Worm (Caenorhabditis elegans) whole organism, L4 larva: ENCODE measurements around the gene B0281.6.

Experiments
- F10B5.3 ChIP-seq: sonication (generic microtip); optimal IDR thresholded peaks from 2 replicates; lab custom pipeline; 2016; ENCODE audit warnings: mild to moderate bottlenecking, missing genetic modification characterization, missing compliant biosample characterization
- F37D6.2 ChIP-seq: sonication (generic microtip); optimal IDR thresholded peaks from 2 replicates; lab custom pipeline; 2016; ENCODE audit warnings: mild to moderate bottlenecking, missing genetic modification characterization, missing compliant biosample characterization
- R02D3.7 ChIP-seq: fragments of 150-350 bp; sonication (generic microtip); optimal IDR thresholded peaks from 3 replicates; lab custom pipeline; 2014; ENCODE audit warnings: missing biosample characterization, missing genetic modification characterization
- Y5F2A.4 ChIP-seq: fragments of 200-800 bp; sonication (Bioruptor generic); optimal IDR thresholded peaks from 2 replicates; lab custom pipeline; 2018; ENCODE audit warnings: mild to moderate bottlenecking, missing genetic modification characterization, missing compliant biosample characterization
- Y75B8A.6 ChIP-seq: fragments of 200-800 bp; sonication (Bioruptor generic); IDR thresholded peaks from 2 replicates; pipeline ENCODE4 v1.3.6; 2022; ENCODE audit warnings: missing genetic modification reagents, missing genetic modification characterization, missing compliant biosample characterization
- aha-1 ChIP-seq: fragments of 150-350 bp; peaks from one replicate; lab custom pipeline; 2014; ENCODE audit warnings: missing biosample characterization, missing genetic modification characterization
- ceh-28 ChIP-seq: fragments of 150-350 bp; optimal IDR thresholded peaks from 2 replicates; lab custom pipeline; 2014; ENCODE audit warnings: missing biosample characterization, missing genetic modification reagents, missing genetic modification characterization
- ceh-44 ChIP-seq: fragments of 200-800 bp; sonication (Bioruptor generic); IDR thresholded peaks from 2 replicates; pipeline ENCODE4 v1.3.6; 2022; ENCODE audit warnings: missing genetic modification reagents, missing genetic modification characterization, missing compliant biosample characterization
- cey-2 ChIP-seq: sonication (generic microtip); optimal IDR thresholded peaks from 3 replicates; lab custom pipeline; 2017; ENCODE audit warnings: missing genetic modification characterization, mild to moderate bottlenecking, missing compliant biosample characterization, antibody characterized with exemption, borderline replicate concordance; ENCODE audit not compliant: insufficient read depth
- ctbp-1 ChIP-seq: fragments of 200-800 bp; sonication (Bioruptor generic); IDR thresholded peaks from 2 replicates; pipeline ENCODE4 v1.3.6; 2022; ENCODE audit warnings: missing genetic modification reagents, missing genetic modification characterization, missing compliant biosample characterization
- daf-16 ChIP-seq, 3 experiments: sonication (generic microtip); optimal IDR thresholded peaks; 2 replicates each; lab custom pipeline; 2016 to 2017; ENCODE audit warnings: missing genetic modification characterization in 3 of 3, missing genetic modification reagents in 3 of 3, mild to moderate bottlenecking in 2 of 3, missing compliant biosample characterization in 2 of 3, missing biosample characterization in 1 of 3, moderate library complexity in 1 of 3
- dmd-6 ChIP-seq: fragments of 200-800 bp; sonication (Bioruptor generic); IDR thresholded peaks from 2 replicates; pipeline ENCODE4 v1.3.6; 2022; ENCODE audit warnings: missing genetic modification reagents, missing genetic modification characterization, missing compliant biosample characterization
- dmd-9 ChIP-seq: fragments of 200-800 bp; sonication (Bioruptor generic); IDR thresholded peaks from 2 replicates; pipeline ENCODE4 v1.3.6; 2022; ENCODE audit warnings: missing genetic modification reagents, missing genetic modification characterization, missing compliant biosample characterization
- dpl-1 ChIP-seq: fragments of 150-350 bp; optimal IDR thresholded peaks from 2 replicates; lab custom pipeline; 2014; ENCODE audit warnings: missing biosample characterization, missing genetic modification reagents, missing genetic modification characterization
- duxl-1 ChIP-seq: sonication (generic microtip); optimal IDR thresholded peaks from 2 replicates; lab custom pipeline; 2016; ENCODE audit warnings: mild to moderate bottlenecking, missing genetic modification characterization, moderate library complexity, missing compliant biosample characterization; ENCODE audit not compliant: poor library complexity
- dve-1 ChIP-seq: sonication (generic microtip); optimal IDR thresholded peaks from 2 replicates; lab custom pipeline; 2017; ENCODE audit warnings: antibody characterized with exemption, mild to moderate bottlenecking, missing genetic modification characterization, missing compliant biosample characterization; ENCODE audit not compliant: insufficient read depth
- hif-1 ChIP-seq, 2 experiments: sonication (generic microtip); optimal IDR thresholded peaks; 2 replicates each; lab custom pipeline; 2016 to 2017; ENCODE audit warnings: missing compliant biosample characterization in 2 of 2, missing genetic modification characterization in 2 of 2, missing genetic modification reagents in 2 of 2, missing genotype in 2 of 2, mild to moderate bottlenecking in 1 of 2
- hlh-11 ChIP-seq: fragments of 200-800 bp; sonication (Bioruptor generic); optimal IDR thresholded peaks from 2 replicates; lab custom pipeline; 2018; ENCODE audit warnings: mild to moderate bottlenecking, missing genetic modification characterization, missing compliant biosample characterization
- hlh-30 ChIP-seq: sonication (generic microtip); optimal IDR thresholded peaks from 2 replicates; lab custom pipeline; 2017; ENCODE audit warnings: antibody characterized with exemption, mild to moderate bottlenecking, missing genetic modification characterization, missing compliant biosample characterization; ENCODE audit not compliant: insufficient read depth
- lin-15B ChIP-seq: fragments of 150-350 bp; sonication (generic microtip); optimal IDR thresholded peaks from 3 replicates; lab custom pipeline; 2014; ENCODE audit warnings: missing biosample characterization, missing genetic modification characterization
- lin-38 ChIP-seq: fragments of 200-800 bp; sonication (Bioruptor generic); IDR thresholded peaks from 2 replicates; pipeline ENCODE4 v1.3.6; 2022; ENCODE audit warnings: missing genetic modification reagents, missing genetic modification characterization, missing compliant biosample characterization
- lir-3 ChIP-seq: sonication (generic microtip); optimal IDR thresholded peaks from 2 replicates; lab custom pipeline; 2016; ENCODE audit warnings: mild to moderate bottlenecking, missing genetic modification characterization, missing compliant biosample characterization
- madf-9 ChIP-seq: fragments of 200-800 bp; sonication (Bioruptor generic); conservative IDR thresholded peaks from 2 replicates; pipeline ENCODE4 v1.3.6; 2022; ENCODE audit warnings: missing genetic modification reagents, missing genetic modification characterization, missing compliant biosample characterization
- mdl-1 ChIP-seq, 2 experiments: fragments of 150-350 bp in 1 of 2; sonication (generic microtip) in 1 of 2; optimal IDR thresholded peaks; 2 replicates each; lab custom pipeline; 2014 to 2017; ENCODE audit warnings: missing biosample characterization in 2 of 2, missing genetic modification characterization in 2 of 2
- mdt-29 ChIP-seq: fragments of 200-800 bp; sonication (Bioruptor generic); IDR thresholded peaks from 2 replicates; pipeline ENCODE4 v1.3.6; 2022; ENCODE audit warnings: missing genetic modification reagents, missing genetic modification characterization, missing compliant biosample characterization
- nhr-102 ChIP-seq: sonication (generic microtip); optimal IDR thresholded peaks from 2 replicates; lab custom pipeline; 2016; ENCODE audit warnings: mild to moderate bottlenecking, missing genetic modification characterization, moderate library complexity, missing compliant biosample characterization
- nhr-111 ChIP-seq: fragments of 200-800 bp; sonication (Bioruptor generic); optimal IDR thresholded peaks from 2 replicates; lab custom pipeline; 2018; ENCODE audit warnings: mild to moderate bottlenecking, missing genetic modification characterization, missing compliant biosample characterization
- nhr-25 ChIP-seq: sonication (generic microtip); optimal IDR thresholded peaks from 2 replicates; lab custom pipeline; 2017; ENCODE audit warnings: missing genetic modification characterization, mild to moderate bottlenecking, missing compliant biosample characterization, antibody characterized with exemption, moderate library complexity, borderline replicate concordance; ENCODE audit not compliant: insufficient read depth
- nhr-28 ChIP-seq: fragments of 150-350 bp; optimal IDR thresholded peaks from 2 replicates; lab custom pipeline; 2014; ENCODE audit warnings: missing biosample characterization, missing genetic modification characterization
- nhr-41 ChIP-seq: fragments of 200-800 bp; sonication (Bioruptor generic); IDR thresholded peaks from 2 replicates; pipeline ENCODE4 v1.3.6; 2022; ENCODE audit warnings: missing genetic modification reagents, missing genetic modification characterization, missing compliant biosample characterization
- nhr-48 ChIP-seq: sonication (generic microtip); optimal IDR thresholded peaks from 2 replicates; lab custom pipeline; 2016; ENCODE audit warnings: mild to moderate bottlenecking, missing genetic modification characterization, missing compliant biosample characterization
- nhr-77 ChIP-seq: fragments of 150-350 bp; optimal IDR thresholded peaks from 2 replicates; lab custom pipeline; 2014; ENCODE audit warnings: missing biosample characterization, missing genetic modification characterization
- php-3 ChIP-seq: fragments of 200-800 bp; sonication (Bioruptor generic); IDR thresholded peaks from 2 replicates; pipeline ENCODE4 v1.3.6; 2022; ENCODE audit warnings: missing genetic modification reagents, missing genetic modification characterization, missing compliant biosample characterization
- pqm-1 ChIP-seq: sonication (generic microtip); optimal IDR thresholded peaks from 2 replicates; lab custom pipeline; 2017; ENCODE audit warnings: missing biosample characterization, missing genetic modification characterization
- rbr-2 ChIP-seq: sonication (generic microtip); optimal IDR thresholded peaks from 2 replicates; lab custom pipeline; 2016; ENCODE audit warnings: missing genotype, missing genetic modification characterization, missing compliant biosample characterization
- sdz-12 ChIP-seq: fragments of 200-800 bp; sonication (Bioruptor generic); optimal IDR thresholded peaks from 2 replicates; lab custom pipeline; 2018; ENCODE audit warnings: mild to moderate bottlenecking, missing genetic modification characterization, missing compliant biosample characterization
- snpc-4 ChIP-seq: fragments of 150-350 bp; optimal IDR thresholded peaks from 2 replicates; lab custom pipeline; 2014; ENCODE audit warnings: missing biosample characterization, missing genetic modification characterization
- unc-62 ChIP-seq, 3 experiments: fragments of 150-350 bp in 1 of 3; sonication (generic microtip); optimal IDR thresholded peaks in 2 of 3; peaks in 1 of 3; 1 replicate in 1 of 3; 2 replicates in 2 of 3; lab custom pipeline; 2014 to 2017; ENCODE audit warnings: missing biosample characterization in 3 of 3, missing genetic modification characterization in 3 of 3, missing genetic modification reagents in 3 of 3, missing genotype in 1 of 3
- vab-7 ChIP-seq: fragments of 200-800 bp; sonication (Bioruptor generic); IDR thresholded peaks from 2 replicates; pipeline ENCODE4 v1.3.6; 2022; ENCODE audit warnings: missing genetic modification reagents, missing genetic modification characterization, missing compliant biosample characterization
- zfp-2 ChIP-seq: sonication (generic microtip); optimal IDR thresholded peaks from 2 replicates; lab custom pipeline; 2016; ENCODE audit warnings: mild to moderate bottlenecking, missing genetic modification characterization, missing compliant biosample characterization
- ztf-11 ChIP-seq: fragments of 150-350 bp; optimal IDR thresholded peaks from 2 replicates; lab custom pipeline; 2014; ENCODE audit warnings: missing biosample characterization, missing genetic modification characterization

B0281.6 gene

ce11 chrII:2335572-2335971 lies 33.3 kb upstream of the B0281.6 start, which contains the start of gene F43C11.7:
Gene F43C11.7, plus strand, starts transcription at chrII:2335897.
- TF ChIP-seq lir-3 (tag; lab: Kevin White, UChicago) (no peak), php-3 (0 out of 2 replicates have a peak, but pooled peaks have one; percentile 19), dmd-9 (no peak), sdz-12 (GFP tag; lab: Kevin White, UChicago) (no peak), nhr-25 (no peak), unc-62 (GFP tag; optimal IDR thresholded peaks at IDR 0.05 in 1 of 2; lab: Kevin White, UChicago) (no peak), unc-62 (tag; optimal IDR thresholded peaks at IDR 0.05; lab: Kevin White, UChicago) (no peak), nhr-77 (tag; lab: Kevin White, UChicago) (peak; percentile 69), snpc-4 (tag; lab: Kevin White, UChicago) (no peak), dpl-1 (GFP tag; lab: Kevin White, UChicago) (no peak), hlh-11 (peak; percentile 58), dmd-6 (GFP tag; lab: Robert Waterston, UW) (peak; percentile 71), hlh-30 (tag; lab: Kevin White, UChicago) (peak; percentile 52), F10B5.3 (no peak), dve-1 (tag; lab: Kevin White, UChicago) (peak; percentile 56), Y75B8A.6 (no peak), pqm-1 (tag; lab: Kevin White, UChicago) (peak; percentile 80), mdl-1 (tag; optimal IDR thresholded peaks at IDR 0.05; lab: Kevin White, UChicago) (peak in 1 of 2 experiments; percentile 35), rbr-2 (no peak), daf-16 (GFP tag; optimal IDR thresholded peaks at IDR 0.05; lab: Kevin White, UChicago) (no peak), daf-16 (tag; optimal IDR thresholded peaks at IDR 0.05; lab: Kevin White, UChicago) (peak; percentile 63), nhr-28 (tag; lab: Kevin White, UChicago) (peak; percentile 82)
- TF ChIP-seq, all 104 proteins: peak for 10

- TF ChIP-seq daf-16 (GFP tag; optimal IDR thresholded peaks at IDR 0.05; lab: Kevin White, UChicago) (no peak), daf-16 (tag; optimal IDR thresholded peaks at IDR 0.05; lab: Kevin White, UChicago) (peak; percentile 11), ctbp-1 (GFP tag; lab: Robert Waterston, UW) (no peak), nhr-25 (no peak), ceh-28 (no peak), mdl-1 (tag; optimal IDR thresholded peaks at IDR 0.05; lab: Kevin White, UChicago) (no peak), nhr-102 (tag; lab: Kevin White, UChicago) (no peak), Y5F2A.4 (GFP tag; lab: Kevin White, UChicago) (no peak), aha-1 (tag; lab: Kevin White, UChicago) (no peak)
Observed at ce11 chrII:2332220-2332619, 30.0 kb upstream of the B0281.6 start, which contains the start of gene F43C11.8. Gene F43C11.8, plus strand, starts transcription at chrII:2332520.

- TF ChIP-seq mdt-29, result 0 out of 2 replicates have a peak, but pooled peaks have one; percentile 28
- TF ChIP-seq hif-1 (tag; optimal IDR thresholded peaks at IDR 0.05; lab: Kevin White, UChicago), result no peak
Observed at ce11 chrII:2330462-2330861, 28.2 kb upstream of the B0281.6 start.

ce11 chrII:2328963-2329442 lies 26.8 kb upstream of the B0281.6 start, which contains the start of the genes ZK1240.8 and ZK1240.1:
Gene ZK1240.8, minus strand, starts transcription at chrII:2329063.
Gene ZK1240.1, plus strand, starts transcription at chrII:2329392.
- TF ChIP-seq zfp-2 (tag; lab: Kevin White, UChicago), result no peak
- TF ChIP-seq lin-15B (tag; lab: Kevin White, UChicago), result no peak
- no peak for TF ChIP-seq dmd-6 (GFP tag; lab: Robert Waterston, UW)
- peak in 1 of 2 experiments; percentile 86 for TF ChIP-seq unc-62 (GFP tag; optimal IDR thresholded peaks at IDR 0.05 in 1 of 2; lab: Kevin White, UChicago)
- TF ChIP-seq unc-62 (tag; optimal IDR thresholded peaks at IDR 0.05; lab: Kevin White, UChicago), result no peak
- TF ChIP-seq ctbp-1 (GFP tag; lab: Robert Waterston, UW), result no peak
- no peak for TF ChIP-seq nhr-48 (tag; lab: Kevin White, UChicago)
- TF ChIP-seq nhr-28 (tag; lab: Kevin White, UChicago), result peak; percentile 3

- no peak for TF ChIP-seq ceh-44 (GFP tag; lab: Robert Waterston, UW)
- no peak for TF ChIP-seq madf-9 (GFP tag; lab: Robert Waterston, UW)
- no peak for TF ChIP-seq nhr-77 (tag; lab: Kevin White, UChicago)
- TF ChIP-seq ztf-11 (tag; lab: Kevin White, UChicago), result no peak
- no peak for TF ChIP-seq R02D3.7
- no peak for TF ChIP-seq lin-38 (GFP tag; lab: Robert Waterston, UW)
- TF ChIP-seq F37D6.2 (tag; lab: Kevin White, UChicago), result no peak
- TF ChIP-seq nhr-41, result no peak
- TF ChIP-seq nhr-111 (GFP tag; lab: Kevin White, UChicago), result no peak
- no peak for TF ChIP-seq duxl-1 (tag; lab: Kevin White, UChicago)
- no peak for TF ChIP-seq vab-7 (GFP tag; lab: Robert Waterston, UW)
- no peak for TF ChIP-seq php-3
- TF ChIP-seq cey-2 (tag; lab: Kevin White, UChicago), result no peak
Observed at ce11 chrII:2324956-2325355, 22.7 kb upstream of the B0281.6 start, which contains the start of gene ZK1240.11. Gene ZK1240.11, plus strand, starts transcription at chrII:2325256.
